Fruit fly (Drosophila melanogaster): ENCODE measurements around the gene cpo.

Gene cpo

DNA sequence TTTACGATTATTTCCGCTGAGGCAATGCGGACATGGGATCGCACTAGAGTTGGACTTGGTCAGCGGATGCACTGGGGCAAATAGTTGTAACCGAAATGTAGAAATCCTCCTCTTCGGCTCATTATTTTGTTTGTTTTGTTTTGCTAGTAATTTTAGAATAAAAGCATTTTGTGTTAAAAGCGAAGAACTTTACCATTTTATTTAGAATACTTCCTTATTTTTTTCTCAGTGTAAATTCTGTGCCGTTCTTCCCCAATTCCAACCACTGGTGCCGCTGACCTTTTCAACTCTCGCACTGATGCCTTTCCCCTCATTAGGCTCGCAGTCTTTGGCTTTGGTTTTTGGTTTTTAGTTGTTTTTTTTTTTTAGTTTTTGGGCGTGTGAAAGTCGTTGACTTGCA, 26.6 kb downstream of the cpo start (continued):
- peak; percentile 27 to 34 for TF ChIP-seq Pdp1 (GFP tag; optimal IDR thresholded peaks at IDR 0.05)
- peak; percentile 30 for TF ChIP-seq CG18599 (GFP tag; optimal IDR thresholded peaks at IDR 0.05)
- TF ChIP-seq gfzf (GFP tag; optimal IDR thresholded peaks at IDR 0.05) = no peak
- peak; percentile 62 for TF ChIP-seq Hsf (GFP tag; optimal IDR thresholded peaks at IDR 0.05)
- no peak for TF ChIP-seq inv (GFP tag; IDR thresholded peaks at IDR 0.05; ENCODE audit: partially characterized antibody)
- TF ChIP-seq stc (GFP tag; IDR thresholded peaks at IDR 0.05) = no peak
- no peak for TF ChIP-seq fd64A (GFP tag; optimal IDR thresholded peaks at IDR 0.05)
- TF ChIP-seq CG12659 (GFP tag; optimal IDR thresholded peaks at IDR 0.05) = peak; percentile 6
- no peak for TF ChIP-seq BtbVII (GFP tag; optimal IDR thresholded peaks at IDR 0.05)
- TF ChIP-seq CG10274 (GFP tag; optimal IDR thresholded peaks at IDR 0.05) = peak; percentile 27
- TF ChIP-seq CG34224 (GFP tag; IDR thresholded peaks at IDR 0.05; ENCODE audit: partially characterized antibody) = no peak
- peak in 1 of 2 experiments; percentile 7 for TF ChIP-seq Hr51 (GFP tag; optimal IDR thresholded peaks at IDR 0.05)
- TF ChIP-seq CG12391 (tag; optimal IDR thresholded peaks at IDR 0.05) = peak; percentile 59
- TF ChIP-seq bcd (GFP tag; optimal IDR thresholded peaks at IDR 0.05) = peak; percentile 44
- TF ChIP-seq Vsx1 (GFP tag; optimal IDR thresholded peaks at IDR 0.05) = no peak
- TF ChIP-seq CG6791 (GFP tag; IDR thresholded peaks at IDR 0.05; ENCODE audit: partially characterized antibody) = no peak
- no peak for TF ChIP-seq CG4328 (GFP tag; optimal IDR thresholded peaks at IDR 0.05)
- no peak for TF ChIP-seq CG13287 (GFP tag; IDR thresholded peaks at IDR 0.05; ENCODE audit: partially characterized antibody)
- TF ChIP-seq Fer1 (GFP tag; optimal IDR thresholded peaks at IDR 0.05) = no peak
- no peak for TF ChIP-seq ham (GFP tag; IDR thresholded peaks at IDR 0.05)
- peak; percentile 21 for TF ChIP-seq CG8089 (GFP tag; optimal IDR thresholded peaks at IDR 0.05)
- TF ChIP-seq Sry-β (GFP tag; optimal IDR thresholded peaks at IDR 0.05) = no peak
- TF ChIP-seq ci (GFP tag; IDR thresholded peaks at IDR 0.05) = peak; percentile 69
- TF ChIP-seq GATAe (GFP tag; conservative IDR thresholded peaks at IDR 0.05) = no peak
- TF ChIP-seq HLH54F (GFP tag; optimal IDR thresholded peaks at IDR 0.05) = peak; percentile 4
- no peak for TF ChIP-seq ro (GFP tag; IDR thresholded peaks at IDR 0.05)
- TF ChIP-seq CG14710 (tag; optimal IDR thresholded peaks at IDR 0.05) = peak; percentile 74
- TF ChIP-seq nerfin-1 (tag; optimal IDR thresholded peaks at IDR 0.05) = peak; percentile 30
- peak; percentile 77 for TF ChIP-seq CG2712 (tag; optimal IDR thresholded peaks at IDR 0.05)
- no peak for TF ChIP-seq D (optimal IDR thresholded peaks at IDR 0.05)
- peak; percentile 59 for TF ChIP-seq D (GFP tag; optimal IDR thresholded peaks at IDR 0.05)
- peak; percentile 23 for TF ChIP-seq CG17385 (GFP tag; optimal IDR thresholded peaks at IDR 0.05)
- no peak for TF ChIP-seq CG10321 (GFP tag; IDR thresholded peaks at IDR 0.05)
- TF ChIP-seq bab2 (GFP tag; optimal IDR thresholded peaks at IDR 0.05) = peak; percentile 15
- no peak for TF ChIP-seq Hmr (GFP tag; optimal IDR thresholded peaks at IDR 0.05)
- peak; percentile 55 for TF ChIP-seq lmd (GFP tag; IDR thresholded peaks at IDR 0.05)
- no peak for TF ChIP-seq HLHmδ (GFP tag; optimal IDR thresholded peaks at IDR 0.05)
- no peak for TF ChIP-seq tap (tag; optimal IDR thresholded peaks at IDR 0.05)
- peak; percentile 64 for TF ChIP-seq nmo (GFP tag; optimal IDR thresholded peaks at IDR 0.05)
- no peak for TF ChIP-seq sug (tag; optimal IDR thresholded peaks at IDR 0.05)
- 0 out of 3 replicates have a peak, but pooled peaks have one; percentile 49 for TF ChIP-seq CG34422 (GFP tag; IDR thresholded peaks at IDR 0.05)
- TF ChIP-seq Nf-YB (GFP tag; optimal IDR thresholded peaks at IDR 0.05) = peak; percentile 6
- peak; percentile 59 for TF ChIP-seq Drgx (GFP tag; IDR thresholded peaks at IDR 0.05)
- TF ChIP-seq CG7786 (GFP tag; optimal IDR thresholded peaks at IDR 0.05) = peak; percentile 31
- TF ChIP-seq slp2 (GFP tag; optimal IDR thresholded peaks at IDR 0.05) = peak; percentile 4
- no peak for TF ChIP-seq twi (tag; optimal IDR thresholded peaks at IDR 0.05)
- peak; percentile 3 for TF ChIP-seq stwl (tag; optimal IDR thresholded peaks at IDR 0.05)
- TF ChIP-seq CG10209 (GFP tag; optimal IDR thresholded peaks at IDR 0.05) = peak; percentile 48
- peak; percentile 58 for TF ChIP-seq CG17361 (GFP tag; IDR thresholded peaks at IDR 0.05)
- 0 out of 2 replicates have a peak, but pooled peaks have one; percentile 25 for TF ChIP-seq Gsc (GFP tag; IDR thresholded peaks at IDR 0.05)

Data from whole organism, embryonic.